Worm (Caenorhabditis elegans) whole organism, mixed stage, embryonic: Measurements from ENCODE around the gene ttr-30.

Experiments used
- bed-3 ChIP-seq: fragments of 200-800 bp; sonication (Bioruptor generic); optimal IDR thresholded peaks from 3 replicates; lab custom pipeline; 2018; ENCODE audit warnings: mild to moderate bottlenecking, missing genetic modification characterization, moderate library complexity, missing compliant biosample characterization
- mls-2 ChIP-seq: sonication (generic microtip); optimal IDR thresholded peaks from 2 replicates; lab custom pipeline; 2016; ENCODE audit warnings: mild to moderate bottlenecking, missing genetic modification characterization, moderate library complexity, missing compliant biosample characterization
- nhr-76 ChIP-seq: sonication (generic microtip); optimal IDR thresholded peaks from 2 replicates; lab custom pipeline; 2017; ENCODE audit warnings: missing biosample characterization, missing genetic modification characterization
- sptf-1 ChIP-seq: sonication (generic microtip); optimal IDR thresholded peaks from 2 replicates; lab custom pipeline; 2017; ENCODE audit warnings: mild to moderate bottlenecking, missing genetic modification characterization, moderate library complexity, missing compliant biosample characterization

- TF ChIP-seq nhr-76 (tag; lab: Kevin White, UChicago) (no peak), sptf-1 (tag; lab: Kevin White, UChicago) (no peak), bed-3 (GFP tag; lab: Kevin White, UChicago) (no peak), mls-2 (tag; lab: Kevin White, UChicago) (no peak)
Measured at ce11 chrX:7306434-7306833, 24.3 kb upstream of the ttr-30 start.
